Worm (Caenorhabditis elegans) whole organism, L3 larva: Measurements from ENCODE around the gene Y53F4B.27.
A peak's percentile ranks its signal among the peaks of the same experiment; 100 is the strongest.

Experiments
- R02D3.7 ChIP-seq: fragments of 150-350 bp; optimal IDR thresholded peaks from 2 replicates; lab custom pipeline; 2014; ENCODE audit warnings: missing biosample characterization, missing genetic modification characterization
- ZK546.5 ChIP-seq: sonication (generic microtip); optimal IDR thresholded peaks from 2 replicates; lab custom pipeline; 2017; ENCODE audit warnings: missing biosample characterization, missing genetic modification characterization
- aly-2 ChIP-seq: fragments of 150-350 bp; optimal IDR thresholded peaks from 2 replicates; lab custom pipeline; 2014; ENCODE audit warnings: missing biosample characterization, missing genetic modification characterization
- ama-1 ChIP-seq: fragments of 150-350 bp; optimal IDR thresholded peaks from 2 replicates; lab custom pipeline; 2018
- ceh-16 ChIP-seq: sonication (generic microtip); optimal IDR thresholded peaks from 2 replicates; lab custom pipeline; 2017; ENCODE audit warnings: missing biosample characterization, missing genetic modification characterization
- ceh-28 ChIP-seq: fragments of 150-350 bp; optimal IDR thresholded peaks from 2 replicates; lab custom pipeline; 2014; ENCODE audit warnings: missing biosample characterization, missing genetic modification reagents, missing genetic modification characterization
- ceh-82 ChIP-seq: fragments of 150-350 bp; optimal IDR thresholded peaks from 2 replicates; lab custom pipeline; 2014; ENCODE audit warnings: missing biosample characterization, missing genetic modification characterization
- ceh-9 ChIP-seq: sonication (generic microtip); optimal IDR thresholded peaks from 2 replicates; lab custom pipeline; 2018; ENCODE audit warnings: missing biosample characterization, missing genetic modification characterization
- daf-12 ChIP-seq: fragments of 150-350 bp; optimal IDR thresholded peaks from 2 replicates; lab custom pipeline; 2014; ENCODE audit warnings: missing biosample characterization, missing genetic modification reagents, missing genetic modification characterization
- egl-27 ChIP-seq: sonication (generic microtip); optimal IDR thresholded peaks from 4 replicates; lab custom pipeline; 2017; ENCODE audit warnings: missing biosample characterization, missing genetic modification reagents, missing genetic modification characterization
- egl-5 ChIP-seq: fragments of 150-350 bp; optimal IDR thresholded peaks from 2 replicates; lab custom pipeline; 2017; ENCODE audit warnings: missing biosample characterization, missing genetic modification reagents, missing genetic modification characterization, inconsistent platforms
- elt-1 ChIP-seq: fragments of 150-350 bp; optimal IDR thresholded peaks from 2 replicates; lab custom pipeline; 2014; ENCODE audit warnings: missing biosample characterization, missing genetic modification characterization
- elt-2 ChIP-seq: sonication (generic microtip); optimal IDR thresholded peaks from 2 replicates; lab custom pipeline; 2016; ENCODE audit warnings: missing genetic modification reagents, mild to moderate bottlenecking, missing genetic modification characterization, missing compliant biosample characterization
- elt-3 ChIP-seq, 3 experiments: fragments of 150-350 bp in 1 of 3; sonication (generic microtip) in 2 of 3; optimal IDR thresholded peaks; 2 replicates in 2 of 3; 4 replicates in 1 of 3; lab custom pipeline; 2014 to 2017; ENCODE audit warnings: missing biosample characterization in 3 of 3, missing genetic modification characterization in 3 of 3
- eor-1 ChIP-seq, 2 experiments: fragments of 150-350 bp; optimal IDR thresholded peaks; 2 replicates each; lab custom pipeline; 2014 to 2018; ENCODE audit warnings: missing biosample characterization in 2 of 2, missing genetic modification characterization in 2 of 2
- fkh-10 ChIP-seq: sonication (generic microtip); optimal IDR thresholded peaks from 2 replicates; lab custom pipeline; 2017; ENCODE audit warnings: missing biosample characterization, missing genetic modification reagents, missing genetic modification characterization
- fkh-2 ChIP-seq: fragments of 150-350 bp; optimal IDR thresholded peaks from 2 replicates; lab custom pipeline; 2014; ENCODE audit warnings: missing biosample characterization, missing genetic modification reagents, missing genetic modification characterization
- fos-1 ChIP-seq: fragments of 150-350 bp; optimal IDR thresholded peaks from 2 replicates; lab custom pipeline; 2014; ENCODE audit warnings: missing biosample characterization, missing genetic modification characterization
- hmg-11 ChIP-seq: sonication (generic microtip); optimal IDR thresholded peaks from 2 replicates; lab custom pipeline; 2016; ENCODE audit warnings: missing genetic modification characterization, missing compliant biosample characterization
- jun-1 ChIP-seq: fragments of 150-350 bp; optimal IDR thresholded peaks from 2 replicates; lab custom pipeline; 2014; ENCODE audit warnings: missing biosample characterization, missing genetic modification reagents, missing genetic modification characterization
- lin-15B ChIP-seq: fragments of 150-350 bp; optimal IDR thresholded peaks from 2 replicates; lab custom pipeline; 2014; ENCODE audit warnings: missing biosample characterization, missing genetic modification characterization
- lin-39 ChIP-seq: fragments of 150-350 bp; optimal IDR thresholded peaks from 2 replicates; lab custom pipeline; 2018; ENCODE audit warnings: missing biosample characterization, missing genetic modification reagents, missing genetic modification characterization
- lsy-12 ChIP-seq: sonication (generic microtip); optimal IDR thresholded peaks from 2 replicates; lab custom pipeline; 2016; ENCODE audit warnings: mild to moderate bottlenecking, missing genetic modification characterization, missing compliant biosample characterization
- mdl-1 ChIP-seq: fragments of 150-350 bp; optimal IDR thresholded peaks from 2 replicates; lab custom pipeline; 2014; ENCODE audit warnings: missing biosample characterization, missing genetic modification characterization
- mml-1 ChIP-seq: fragments of 150-350 bp; sonication (generic microtip); optimal IDR thresholded peaks from 3 replicates; lab custom pipeline; 2014; ENCODE audit warnings: missing biosample characterization, missing genetic modification characterization
- nfya-1 ChIP-seq: sonication (generic microtip); optimal IDR thresholded peaks from 2 replicates; lab custom pipeline; 2017; ENCODE audit warnings: missing genetic modification characterization, mild to moderate bottlenecking, missing compliant biosample characterization, antibody characterized with exemption, moderate library complexity; ENCODE audit not compliant: insufficient read depth
- nhr-11 ChIP-seq: fragments of 150-350 bp; optimal IDR thresholded peaks from 2 replicates; lab custom pipeline; 2014; ENCODE audit warnings: missing biosample characterization, missing genetic modification characterization
- nhr-12 ChIP-seq: fragments of 150-350 bp; optimal IDR thresholded peaks from 2 replicates; lab custom pipeline; 2014; ENCODE audit warnings: missing biosample characterization, missing genetic modification characterization
- nhr-23 ChIP-seq: fragments of 150-350 bp; optimal IDR thresholded peaks from 2 replicates; lab custom pipeline; 2014; ENCODE audit warnings: missing biosample characterization, missing genetic modification reagents, missing genetic modification characterization
- nhr-237 ChIP-seq: fragments of 150-350 bp; optimal IDR thresholded peaks from 2 replicates; lab custom pipeline; 2014; ENCODE audit warnings: missing biosample characterization, missing genetic modification characterization
- nhr-25 ChIP-seq: sonication (generic microtip); optimal IDR thresholded peaks from 2 replicates; lab custom pipeline; 2017; ENCODE audit warnings: missing biosample characterization, missing genetic modification characterization
- nhr-28 ChIP-seq: fragments of 150-350 bp; optimal IDR thresholded peaks from 2 replicates; lab custom pipeline; 2014; ENCODE audit warnings: missing biosample characterization, missing genetic modification characterization
- nhr-43 ChIP-seq: sonication (generic microtip); optimal IDR thresholded peaks from 2 replicates; lab custom pipeline; 2016; ENCODE audit warnings: mild to moderate bottlenecking, missing genetic modification characterization, missing compliant biosample characterization; ENCODE audit not compliant: poor library complexity, severe bottlenecking
- nhr-67 ChIP-seq: fragments of 150-350 bp; optimal IDR thresholded peaks from 2 replicates; lab custom pipeline; 2014; ENCODE audit warnings: missing biosample characterization, missing genetic modification characterization
- nhr-76 ChIP-seq: fragments of 150-350 bp; sonication (generic microtip); optimal IDR thresholded peaks from 5 replicates; lab custom pipeline; 2014; ENCODE audit warnings: missing biosample characterization, missing genetic modification characterization
- nhr-77 ChIP-seq: fragments of 150-350 bp; optimal IDR thresholded peaks from 2 replicates; lab custom pipeline; 2014; ENCODE audit warnings: missing biosample characterization, missing genetic modification characterization
- pha-4 ChIP-seq: fragments of 150-350 bp; optimal IDR thresholded peaks from 2 replicates; lab custom pipeline; 2014; ENCODE audit warnings: missing biosample characterization, missing genetic modification reagents, missing genetic modification characterization
- pqm-1 ChIP-seq: fragments of 150-350 bp; optimal IDR thresholded peaks from 2 replicates; lab custom pipeline; 2017; ENCODE audit warnings: missing biosample characterization, missing genetic modification characterization, inconsistent platforms
- sea-2 ChIP-seq: fragments of 150-350 bp; sonication (generic microtip); optimal IDR thresholded peaks from 4 replicates; lab custom pipeline; 2014; ENCODE audit warnings: missing biosample characterization, missing genetic modification reagents, missing genetic modification characterization
- skn-1 ChIP-seq: fragments of 150-350 bp; optimal IDR thresholded peaks from 2 replicates; lab custom pipeline; 2014; ENCODE audit warnings: missing biosample characterization, missing genetic modification characterization
- snpc-4 ChIP-seq: fragments of 150-350 bp; optimal IDR thresholded peaks from 2 replicates; lab custom pipeline; 2014; ENCODE audit warnings: missing biosample characterization, missing genetic modification characterization
- tbx-2 ChIP-seq: sonication (generic microtip); optimal IDR thresholded peaks from 2 replicates; lab custom pipeline; 2016; ENCODE audit warnings: mild to moderate bottlenecking, missing genetic modification characterization, missing compliant biosample characterization
- unc-39 ChIP-seq: sonication (generic microtip); optimal IDR thresholded peaks from 4 replicates; lab custom pipeline; 2017; ENCODE audit warnings: missing biosample characterization, missing genetic modification characterization
- unc-62 ChIP-seq: fragments of 150-350 bp; sonication (generic microtip); optimal IDR thresholded peaks from 4 replicates; lab custom pipeline; 2014; ENCODE audit warnings: missing biosample characterization, missing genetic modification reagents, missing genetic modification characterization
- zag-1 ChIP-seq: fragments of 150-350 bp; optimal IDR thresholded peaks from 2 replicates; lab custom pipeline; 2014; ENCODE audit warnings: missing biosample characterization, missing genetic modification characterization
- ztf-11 ChIP-seq: fragments of 150-350 bp; optimal IDR thresholded peaks from 2 replicates; lab custom pipeline; 2014; ENCODE audit warnings: missing biosample characterization, missing genetic modification characterization
- ztf-4 ChIP-seq: fragments of 150-350 bp; optimal IDR thresholded peaks from 2 replicates; lab custom pipeline; 2014; ENCODE audit warnings: missing biosample characterization, missing genetic modification characterization

Gene Y53F4B.27

ce11 chrII:15158364-15158763 lies 12.7 kb downstream of the Y53F4B.27 start:
- TF ChIP-seq pqm-1 (no peak), lsy-12 (tag; lab: Kevin White, UChicago) (no peak), elt-1 (tag; lab: Kevin White, UChicago) (no peak), zag-1 (no peak), ama-1 (lab: Kevin White, UChicago) (no peak), lin-39 (tag; lab: Kevin White, UChicago) (no peak), sea-2 (GFP tag; lab: Kevin White, UChicago) (no peak), fos-1 (no peak), elt-3 (tag; optimal IDR thresholded peaks at IDR 0.05; lab: Kevin White, UChicago) (no peak), nhr-67 (tag; lab: Kevin White, UChicago) (no peak), nhr-25 (tag; lab: Kevin White, UChicago) (no peak), nfya-1 (no peak), ceh-9 (no peak), ceh-28 (no peak), pha-4 (tag; lab: Kevin White, UChicago) (no peak), aly-2 (no peak), nhr-77 (no peak), nhr-28 (tag; lab: Kevin White, UChicago) (no peak), nhr-43 (tag; lab: Kevin White, UChicago) (no peak), nhr-23 (no peak)

ce11 chrII:15164453-15164852 lies 18.8 kb downstream of the Y53F4B.27 start, which contains the start of gene gst-26:
Gene gst-26, minus strand, starts transcription at chrII:15164553.
- TF ChIP-seq fkh-10 (GFP tag; lab: Kevin White, UChicago): no peak
- peak; percentile 26 for TF ChIP-seq elt-2 (tag; lab: Kevin White, UChicago)

DNA sequence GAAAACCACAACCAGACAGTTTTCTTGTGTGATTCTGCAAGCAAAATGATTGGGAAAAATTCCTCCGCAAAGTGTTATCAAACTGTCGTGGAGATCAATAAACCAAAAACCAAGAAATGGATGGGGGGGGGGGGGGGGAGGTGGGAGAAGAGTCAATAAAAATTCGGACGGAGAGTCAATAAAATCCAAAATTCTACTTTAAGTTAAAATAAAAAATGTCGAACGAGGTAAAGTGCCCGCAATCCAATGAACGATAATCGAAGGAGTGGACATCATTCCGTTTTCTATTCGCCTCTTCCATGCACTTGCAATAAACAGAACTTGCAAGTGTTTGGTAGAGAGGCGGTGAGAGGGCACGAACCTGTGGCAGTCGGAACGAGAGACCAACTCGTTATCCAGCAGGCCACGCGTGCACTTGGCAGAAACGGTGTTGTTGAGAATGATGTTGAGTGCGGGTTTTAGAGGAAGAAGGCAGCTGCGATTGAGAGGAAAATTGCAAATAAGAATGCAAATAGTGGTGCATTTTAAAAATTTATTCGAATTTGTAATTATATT lies 20.1 kb downstream of the Y53F4B.27 start, which contains the start of gene gst-27:
TSS of gene gst-27 (minus strand) at position 51 of the 555 bp plus-strand sequence.
- TF ChIP-seq fos-1 (peak; percentile 68), nhr-23 (peak; percentile 62), ceh-28 (no peak), lsy-12 (tag; lab: Kevin White, UChicago) (peak; percentile 62), eor-1 (tag; optimal IDR thresholded peaks at IDR 0.05; lab: Kevin White, UChicago) (no peak), sea-2 (GFP tag; lab: Kevin White, UChicago) (no peak), elt-2 (tag; lab: Kevin White, UChicago) (peak; percentile 73), ztf-11 (tag; lab: Kevin White, UChicago) (no peak), aly-2 (no peak), ceh-16 (no peak), pha-4 (tag; lab: Kevin White, UChicago) (peak; percentile 86), unc-62 (GFP tag; lab: Kevin White, UChicago) (no peak), pqm-1 (peak; percentile 45), nhr-43 (tag; lab: Kevin White, UChicago) (peak; percentile 82), nhr-67 (tag; lab: Kevin White, UChicago) (no peak), unc-39 (no peak), mml-1 (no peak), nhr-12 (tag; lab: Kevin White, UChicago) (no peak), fkh-2 (tag; lab: Kevin White, UChicago) (no peak), nhr-76 (tag; lab: Kevin White, UChicago) (no peak), lin-39 (tag; lab: Kevin White, UChicago) (peak; percentile 97), skn-1 (tag; lab: Kevin White, UChicago) (peak; percentile 56), hmg-11 (tag; lab: Kevin White, UChicago) (peak; percentile 94), mdl-1 (tag; lab: Kevin White, UChicago) (no peak), R02D3.7 (peak; percentile 42), egl-5 (tag; lab: Kevin White, UChicago) (peak; percentile 77), lin-15B (tag; lab: Kevin White, UChicago) (peak; percentile 61), elt-3 (tag; optimal IDR thresholded peaks at IDR 0.05; lab: Kevin White, UChicago) (peak in 1 of 3 experiments; percentile 33), nhr-237 (tag; lab: Kevin White, UChicago) (no peak), ama-1 (lab: Kevin White, UChicago) (peak; percentile 36), ztf-4 (tag; lab: Kevin White, UChicago) (peak; percentile 23), ZK546.5 (tag; lab: Kevin White, UChicago) (no peak), nhr-28 (tag; lab: Kevin White, UChicago) (no peak), jun-1 (tag; lab: Kevin White, UChicago) (peak; percentile 61), egl-27 (tag; lab: Kevin White, UChicago) (peak; percentile 75), elt-1 (tag; lab: Kevin White, UChicago) (no peak), nhr-77 (peak; percentile 49), snpc-4 (tag; lab: Kevin White, UChicago) (peak; percentile 77), tbx-2 (tag; lab: Kevin White, UChicago) (peak; percentile 80), nfya-1 (peak; percentile 84), zag-1 (no peak), fkh-10 (GFP tag; lab: Kevin White, UChicago) (no peak), ceh-82 (peak; percentile 37), nhr-11 (no peak), nhr-25 (tag; lab: Kevin White, UChicago) (peak; percentile 70), ceh-9 (no peak), daf-12 (tag; lab: Kevin White, UChicago) (no peak)
